Worm (Caenorhabditis elegans) whole organism, L3 larva: ENCODE data around the gene ttr-11.

ENCODE experiments used
- ZK546.5 ChIP-seq: sonication (generic microtip); optimal IDR thresholded peaks from 2 replicates; lab custom pipeline; 2017; ENCODE audit warnings: missing biosample characterization, missing genetic modification characterization
- aly-2 ChIP-seq: fragments of 150-350 bp; optimal IDR thresholded peaks from 2 replicates; lab custom pipeline; 2014; ENCODE audit warnings: missing biosample characterization, missing genetic modification characterization
- ama-1 ChIP-seq: fragments of 150-350 bp; optimal IDR thresholded peaks from 2 replicates; lab custom pipeline; 2018
- ceh-16 ChIP-seq: sonication (generic microtip); optimal IDR thresholded peaks from 2 replicates; lab custom pipeline; 2017; ENCODE audit warnings: missing biosample characterization, missing genetic modification characterization
- ceh-82 ChIP-seq: fragments of 150-350 bp; optimal IDR thresholded peaks from 2 replicates; lab custom pipeline; 2014; ENCODE audit warnings: missing biosample characterization, missing genetic modification characterization
- ceh-9 ChIP-seq: sonication (generic microtip); optimal IDR thresholded peaks from 2 replicates; lab custom pipeline; 2018; ENCODE audit warnings: missing biosample characterization, missing genetic modification characterization
- daf-12 ChIP-seq: fragments of 150-350 bp; optimal IDR thresholded peaks from 2 replicates; lab custom pipeline; 2014; ENCODE audit warnings: missing biosample characterization, missing genetic modification reagents, missing genetic modification characterization
- egl-5 ChIP-seq: fragments of 150-350 bp; optimal IDR thresholded peaks from 2 replicates; lab custom pipeline; 2017; ENCODE audit warnings: missing biosample characterization, missing genetic modification reagents, missing genetic modification characterization, inconsistent platforms
- elt-1 ChIP-seq: fragments of 150-350 bp; optimal IDR thresholded peaks from 2 replicates; lab custom pipeline; 2014; ENCODE audit warnings: missing biosample characterization, missing genetic modification characterization
- elt-3 ChIP-seq, 3 experiments: fragments of 150-350 bp in 1 of 3; sonication (generic microtip) in 2 of 3; optimal IDR thresholded peaks; 2 replicates in 2 of 3; 4 replicates in 1 of 3; lab custom pipeline; 2014 to 2017; ENCODE audit warnings: missing biosample characterization in 3 of 3, missing genetic modification characterization in 3 of 3
- eor-1 ChIP-seq, 2 experiments: fragments of 150-350 bp; optimal IDR thresholded peaks; 2 replicates each; lab custom pipeline; 2014 to 2018; ENCODE audit warnings: missing biosample characterization in 2 of 2, missing genetic modification characterization in 2 of 2
- fkh-10 ChIP-seq: sonication (generic microtip); optimal IDR thresholded peaks from 2 replicates; lab custom pipeline; 2017; ENCODE audit warnings: missing biosample characterization, missing genetic modification reagents, missing genetic modification characterization
- fkh-2 ChIP-seq: fragments of 150-350 bp; optimal IDR thresholded peaks from 2 replicates; lab custom pipeline; 2014; ENCODE audit warnings: missing biosample characterization, missing genetic modification reagents, missing genetic modification characterization
- fos-1 ChIP-seq: fragments of 150-350 bp; optimal IDR thresholded peaks from 2 replicates; lab custom pipeline; 2014; ENCODE audit warnings: missing biosample characterization, missing genetic modification characterization
- hmg-11 ChIP-seq: sonication (generic microtip); optimal IDR thresholded peaks from 2 replicates; lab custom pipeline; 2016; ENCODE audit warnings: missing genetic modification characterization, missing compliant biosample characterization
- lin-15B ChIP-seq: fragments of 150-350 bp; optimal IDR thresholded peaks from 2 replicates; lab custom pipeline; 2014; ENCODE audit warnings: missing biosample characterization, missing genetic modification characterization
- lin-39 ChIP-seq: fragments of 150-350 bp; optimal IDR thresholded peaks from 2 replicates; lab custom pipeline; 2018; ENCODE audit warnings: missing biosample characterization, missing genetic modification reagents, missing genetic modification characterization
- lsy-12 ChIP-seq: sonication (generic microtip); optimal IDR thresholded peaks from 2 replicates; lab custom pipeline; 2016; ENCODE audit warnings: mild to moderate bottlenecking, missing genetic modification characterization, missing compliant biosample characterization
- mml-1 ChIP-seq: fragments of 150-350 bp; sonication (generic microtip); optimal IDR thresholded peaks from 3 replicates; lab custom pipeline; 2014; ENCODE audit warnings: missing biosample characterization, missing genetic modification characterization
- nfya-1 ChIP-seq: sonication (generic microtip); optimal IDR thresholded peaks from 2 replicates; lab custom pipeline; 2017; ENCODE audit warnings: missing genetic modification characterization, mild to moderate bottlenecking, missing compliant biosample characterization, antibody characterized with exemption, moderate library complexity; ENCODE audit not compliant: insufficient read depth
- nhr-11 ChIP-seq: fragments of 150-350 bp; optimal IDR thresholded peaks from 2 replicates; lab custom pipeline; 2014; ENCODE audit warnings: missing biosample characterization, missing genetic modification characterization
- nhr-12 ChIP-seq: fragments of 150-350 bp; optimal IDR thresholded peaks from 2 replicates; lab custom pipeline; 2014; ENCODE audit warnings: missing biosample characterization, missing genetic modification characterization
- nhr-23 ChIP-seq: fragments of 150-350 bp; optimal IDR thresholded peaks from 2 replicates; lab custom pipeline; 2014; ENCODE audit warnings: missing biosample characterization, missing genetic modification reagents, missing genetic modification characterization
- nhr-237 ChIP-seq: fragments of 150-350 bp; optimal IDR thresholded peaks from 2 replicates; lab custom pipeline; 2014; ENCODE audit warnings: missing biosample characterization, missing genetic modification characterization
- nhr-25 ChIP-seq: sonication (generic microtip); optimal IDR thresholded peaks from 2 replicates; lab custom pipeline; 2017; ENCODE audit warnings: missing biosample characterization, missing genetic modification characterization
- nhr-67 ChIP-seq: fragments of 150-350 bp; optimal IDR thresholded peaks from 2 replicates; lab custom pipeline; 2014; ENCODE audit warnings: missing biosample characterization, missing genetic modification characterization
- nhr-76 ChIP-seq: fragments of 150-350 bp; sonication (generic microtip); optimal IDR thresholded peaks from 5 replicates; lab custom pipeline; 2014; ENCODE audit warnings: missing biosample characterization, missing genetic modification characterization
- nhr-77 ChIP-seq: fragments of 150-350 bp; optimal IDR thresholded peaks from 2 replicates; lab custom pipeline; 2014; ENCODE audit warnings: missing biosample characterization, missing genetic modification characterization
- pqm-1 ChIP-seq: fragments of 150-350 bp; optimal IDR thresholded peaks from 2 replicates; lab custom pipeline; 2017; ENCODE audit warnings: missing biosample characterization, missing genetic modification characterization, inconsistent platforms
- sea-2 ChIP-seq: fragments of 150-350 bp; sonication (generic microtip); optimal IDR thresholded peaks from 4 replicates; lab custom pipeline; 2014; ENCODE audit warnings: missing biosample characterization, missing genetic modification reagents, missing genetic modification characterization
- skn-1 ChIP-seq: fragments of 150-350 bp; optimal IDR thresholded peaks from 2 replicates; lab custom pipeline; 2014; ENCODE audit warnings: missing biosample characterization, missing genetic modification characterization
- tbx-2 ChIP-seq: sonication (generic microtip); optimal IDR thresholded peaks from 2 replicates; lab custom pipeline; 2016; ENCODE audit warnings: mild to moderate bottlenecking, missing genetic modification characterization, missing compliant biosample characterization
- unc-39 ChIP-seq: sonication (generic microtip); optimal IDR thresholded peaks from 4 replicates; lab custom pipeline; 2017; ENCODE audit warnings: missing biosample characterization, missing genetic modification characterization
- unc-62 ChIP-seq: fragments of 150-350 bp; sonication (generic microtip); optimal IDR thresholded peaks from 4 replicates; lab custom pipeline; 2014; ENCODE audit warnings: missing biosample characterization, missing genetic modification reagents, missing genetic modification characterization
- zag-1 ChIP-seq: fragments of 150-350 bp; optimal IDR thresholded peaks from 2 replicates; lab custom pipeline; 2014; ENCODE audit warnings: missing biosample characterization, missing genetic modification characterization
- ztf-11 ChIP-seq: fragments of 150-350 bp; optimal IDR thresholded peaks from 2 replicates; lab custom pipeline; 2014; ENCODE audit warnings: missing biosample characterization, missing genetic modification characterization
- ztf-4 ChIP-seq: fragments of 150-350 bp; optimal IDR thresholded peaks from 2 replicates; lab custom pipeline; 2014; ENCODE audit warnings: missing biosample characterization, missing genetic modification characterization

ttr-11 gene

DNA sequence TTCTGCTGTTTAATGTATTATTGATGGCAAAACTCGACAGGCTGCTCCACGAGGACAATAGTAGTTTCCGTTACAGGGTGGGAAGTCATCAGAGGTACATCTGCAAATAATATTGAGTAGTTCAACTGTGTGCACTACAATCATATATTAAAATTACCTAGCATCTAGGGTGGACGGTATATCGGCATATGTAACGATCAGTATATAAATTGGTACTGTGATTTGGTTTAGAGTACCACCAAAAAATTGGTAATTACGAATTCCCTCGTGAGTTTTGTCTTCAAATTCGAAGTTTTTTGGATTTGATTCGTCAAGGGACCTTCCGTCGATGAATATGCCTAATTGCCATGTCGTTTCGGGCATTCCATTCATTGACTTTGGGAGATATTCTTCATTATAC lies 33.7 kb downstream of the ttr-11 start, which contains the start of gene ttr-13:
Gene ttr-13, minus strand, starts transcription at position 101 of the 400 bp plus-strand sequence.
- no peak for TF ChIP-seq unc-62 (GFP tag; lab: Kevin White, UChicago)

DNA sequence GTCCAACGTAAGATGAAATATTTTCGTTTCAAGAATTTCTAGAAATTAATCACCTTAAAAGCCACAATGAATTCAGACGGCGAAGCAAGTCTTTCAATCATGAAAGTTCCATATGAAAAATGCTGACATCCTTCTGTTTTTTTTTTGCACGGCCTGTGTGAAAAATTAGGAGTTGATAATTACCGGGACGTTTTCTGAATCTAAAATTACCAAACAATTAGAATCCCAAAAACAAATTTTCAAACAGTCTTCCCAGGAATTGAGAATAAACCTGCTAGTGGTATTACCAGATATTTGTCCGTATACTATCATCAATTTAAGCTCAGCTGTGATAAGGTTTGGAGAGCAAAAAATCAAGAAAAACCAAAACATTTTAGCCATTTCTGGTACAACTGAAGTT lies 35.2 kb downstream of the ttr-11 start, which contains the start of gene Y44A6B.3:
Gene Y44A6B.3, minus strand, starts transcription at position 101 of the 400 bp plus-strand sequence.
- TF ChIP-seq pqm-1 (tag; lab: Kevin White, UChicago) (no peak), mml-1 (tag; lab: Kevin White, UChicago) (no peak), nhr-67 (tag; lab: Kevin White, UChicago) (no peak), nhr-237 (tag; lab: Kevin White, UChicago) (no peak), zag-1 (tag; lab: Kevin White, UChicago) (no peak), sea-2 (GFP tag; lab: Kevin White, UChicago) (no peak), ceh-82 (tag; lab: Kevin White, UChicago) (no peak), tbx-2 (tag; lab: Kevin White, UChicago) (no peak), nhr-77 (tag; lab: Kevin White, UChicago) (no peak), lin-15B (tag; lab: Kevin White, UChicago) (no peak), egl-5 (no peak), nfya-1 (tag; lab: Kevin White, UChicago) (no peak), ztf-11 (tag; lab: Kevin White, UChicago) (no peak), nhr-76 (tag; lab: Kevin White, UChicago) (no peak)

DNA sequence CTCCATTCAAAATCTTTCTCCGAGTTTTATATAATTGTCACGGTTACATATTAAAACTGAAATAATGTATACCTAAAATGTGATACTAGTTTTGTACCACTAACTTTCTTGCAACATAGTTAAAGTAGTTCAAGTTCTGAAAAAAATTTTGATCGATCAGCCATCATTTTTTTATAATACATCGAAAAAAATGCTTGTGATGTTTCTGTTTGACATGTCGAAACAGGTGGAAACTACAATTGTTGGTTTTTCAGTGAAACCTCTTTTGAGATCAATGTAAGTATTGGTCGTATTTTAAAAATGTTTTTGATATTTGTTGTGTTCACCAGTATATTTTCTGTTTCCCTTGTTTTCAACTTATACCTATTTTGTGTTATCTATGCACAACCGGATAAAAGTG lies 36.2 kb downstream of the ttr-11 start, which contains the start of gene srxa-14:
Gene srxa-14, plus strand, starts transcription at position 301 of the 400 bp plus-strand sequence.
- TF ChIP-seq nhr-76 (tag; lab: Kevin White, UChicago) = no peak
- no peak for TF ChIP-seq fkh-2 (tag; lab: Kevin White, UChicago)
- no peak for TF ChIP-seq nhr-11 (tag; lab: Kevin White, UChicago)
- no peak for TF ChIP-seq nhr-67 (tag; lab: Kevin White, UChicago)
- TF ChIP-seq ama-1 = no peak
- TF ChIP-seq nhr-23 (tag; lab: Kevin White, UChicago) = no peak
- no peak for TF ChIP-seq hmg-11 (tag; lab: Kevin White, UChicago)

DNA sequence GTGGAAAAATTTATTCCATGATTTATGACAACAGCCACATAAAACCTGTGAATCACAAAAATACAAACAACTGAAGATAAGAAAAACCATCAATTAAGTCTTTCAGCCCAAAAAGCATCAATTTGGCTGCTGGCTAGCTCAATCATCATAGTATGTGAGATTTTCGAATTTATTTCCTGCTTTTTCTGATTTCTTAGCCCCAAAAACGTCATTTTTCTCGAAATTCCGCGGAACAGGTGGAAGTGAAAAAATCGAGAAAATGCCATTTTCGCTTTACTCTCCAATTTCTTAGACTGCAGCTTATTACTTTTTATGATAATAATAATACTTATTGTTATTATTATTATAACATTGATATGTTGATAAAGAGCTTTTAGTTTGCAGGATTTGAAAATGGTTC lies 38.8 kb downstream of the ttr-11 start, which contains the start of gene srxa-15:
Gene srxa-15, plus strand, starts transcription at position 301 of the 400 bp plus-strand sequence.
- TF ChIP-seq aly-2 (tag; lab: Kevin White, UChicago) (no peak), unc-39 (tag; lab: Kevin White, UChicago) (no peak), lin-39 (tag; lab: Kevin White, UChicago) (no peak), daf-12 (no peak), fkh-10 (GFP tag; lab: Kevin White, UChicago) (no peak), egl-5 (no peak), nhr-76 (tag; lab: Kevin White, UChicago) (no peak), nhr-25 (tag; lab: Kevin White, UChicago) (no peak), ZK546.5 (tag; lab: Kevin White, UChicago) (no peak), nhr-11 (tag; lab: Kevin White, UChicago) (no peak)
- TF ChIP-seq, all 47 proteins: peak for 0

DNA sequence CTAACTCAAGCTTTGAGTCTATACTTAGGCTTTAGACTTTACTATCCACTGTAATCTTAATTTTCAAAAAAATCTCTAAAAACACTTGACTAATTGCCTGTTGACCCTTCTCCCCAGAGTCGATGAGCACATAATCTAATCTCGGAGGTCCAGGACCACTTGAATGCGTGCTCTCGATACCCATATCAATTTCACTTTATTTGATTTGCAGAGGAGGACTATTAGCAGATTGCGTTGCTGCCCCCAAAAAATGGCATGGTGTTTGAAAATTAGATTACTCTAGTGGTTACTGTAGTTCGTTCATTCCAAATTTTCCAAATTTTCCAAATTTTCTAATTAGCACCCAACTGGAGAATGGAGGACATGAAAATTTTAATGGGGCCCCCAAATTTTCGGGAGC lies 42.4 kb downstream of the ttr-11 start:
- TF ChIP-seq skn-1 (tag; lab: Kevin White, UChicago) (no peak), pqm-1 (tag; lab: Kevin White, UChicago) (no peak), elt-1 (tag; lab: Kevin White, UChicago) (no peak), ztf-4 (tag; lab: Kevin White, UChicago) (no peak), ceh-16 (tag; lab: Kevin White, UChicago) (no peak), nhr-12 (tag; lab: Kevin White, UChicago) (no peak), nhr-25 (tag; lab: Kevin White, UChicago) (no peak), fkh-10 (GFP tag; lab: Kevin White, UChicago) (no peak), nhr-77 (tag; lab: Kevin White, UChicago) (no peak), aly-2 (tag; lab: Kevin White, UChicago) (no peak), elt-3 (tag; optimal IDR thresholded peaks at IDR 0.05; lab: Kevin White, UChicago) (no peak), eor-1 (tag; optimal IDR thresholded peaks at IDR 0.05; lab: Kevin White, UChicago) (no peak), ceh-9 (tag; lab: Kevin White, UChicago) (no peak), lsy-12 (no peak), fos-1 (tag; lab: Kevin White, UChicago) (no peak)
